Worm (Caenorhabditis elegans) whole organism, L4/young adult: ENCODE measurements around the gene far-2.
A peak's percentile ranks its signal among the peaks of the same experiment; 100 is the strongest.

ENCODE experiments used
- W03F9.2 ChIP-seq: fragments of 150-350 bp; optimal IDR thresholded peaks from 2 replicates; lab custom pipeline; 2014; ENCODE audit warnings: missing biosample characterization, missing genetic modification characterization
- dao-5 ChIP-seq: sonication (generic microtip); optimal IDR thresholded peaks from 2 replicates; lab custom pipeline; 2016; ENCODE audit warnings: missing genotype, missing genetic modification characterization, moderate library complexity, missing compliant biosample characterization
- him-1 ChIP-seq: sonication (generic microtip); optimal IDR thresholded peaks from 2 replicates; lab custom pipeline; 2016; ENCODE audit warnings: missing genotype, missing genetic modification reagents, missing genetic modification characterization, missing compliant biosample characterization

The far-2 gene

DNA sequence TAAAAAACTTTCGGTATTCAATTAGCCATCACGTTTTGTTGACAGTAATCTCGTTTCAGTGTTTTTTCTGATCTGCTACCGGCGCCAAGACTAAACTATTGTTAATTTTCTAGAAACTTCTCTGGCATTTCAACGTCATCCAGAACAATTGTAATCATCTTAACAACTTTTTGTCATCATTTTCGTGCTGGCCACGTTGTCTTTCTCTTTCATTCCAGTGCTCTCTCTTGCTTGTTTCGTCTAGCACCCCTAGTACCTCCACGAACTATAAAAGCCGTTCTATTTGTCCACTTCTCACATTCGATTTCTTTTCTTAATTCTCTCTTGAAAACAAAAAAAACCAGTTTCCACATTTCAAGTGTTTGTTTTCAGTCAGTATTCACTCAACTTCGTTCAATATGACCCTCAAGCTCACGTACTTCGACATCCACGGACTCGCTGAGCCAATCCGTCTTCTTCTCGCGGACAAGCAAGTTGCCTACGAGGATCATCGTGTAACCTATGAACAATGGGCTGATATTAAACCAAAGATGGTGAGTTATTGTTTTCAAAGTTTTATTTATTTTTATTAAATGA is 22.6 kb upstream of the far-2 start, which contains the start of gene gst-1:
gst-1 (plus strand) TSS at position 373 of the 576 bp plus-strand sequence.
- TF ChIP-seq W03F9.2 (tag; lab: Kevin White, UChicago) (peak; percentile 38), him-1 (tag; lab: Kevin White, UChicago) (no peak), dao-5 (tag; lab: Kevin White, UChicago) (no peak)

DNA sequence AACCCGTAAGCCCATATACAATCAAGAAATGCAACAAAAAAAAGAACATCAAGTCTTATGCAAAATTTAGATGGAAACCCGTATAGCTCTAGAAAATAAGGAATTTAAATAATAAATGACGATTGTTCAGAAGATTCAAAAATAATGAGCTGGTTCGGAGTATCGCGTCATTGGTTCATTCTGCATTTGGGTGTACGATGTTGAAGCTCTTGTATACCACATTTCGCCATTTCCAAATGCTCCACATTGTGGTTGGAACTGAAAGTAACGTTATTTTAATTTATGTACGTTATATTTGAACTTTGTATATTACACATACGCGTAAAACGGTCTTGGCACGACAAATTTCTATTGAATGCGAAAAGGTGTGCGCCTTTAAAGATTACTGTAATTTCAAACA is 21.4 kb upstream of the far-2 start:
- TF ChIP-seq dao-5 (tag; lab: Kevin White, UChicago) (no peak), W03F9.2 (tag; lab: Kevin White, UChicago) (no peak), him-1 (tag; lab: Kevin White, UChicago) (no peak)

DNA sequence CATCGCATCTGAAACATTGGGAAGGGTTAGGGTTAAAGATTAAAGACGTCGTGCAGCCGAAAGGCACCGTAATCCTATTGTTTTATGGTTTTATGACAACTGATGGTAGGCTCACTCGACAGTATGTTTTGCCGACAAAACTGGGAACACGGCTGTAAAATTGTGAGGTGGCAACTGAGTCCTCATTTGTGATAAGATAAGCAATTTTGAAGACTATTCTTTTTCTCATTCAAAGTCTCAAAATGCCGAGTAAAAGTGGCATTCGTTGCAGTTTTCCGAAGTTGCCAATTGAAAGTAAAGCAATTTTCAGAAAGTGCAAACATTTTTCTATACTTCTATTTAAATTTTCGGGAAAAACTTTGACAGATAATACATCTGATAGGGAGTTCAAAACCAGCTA is 11.9 kb upstream of the far-2 start:
- TF ChIP-seq W03F9.2 (tag; lab: Kevin White, UChicago), result no peak
- no peak for TF ChIP-seq dao-5 (tag; lab: Kevin White, UChicago)
- TF ChIP-seq him-1 (tag; lab: Kevin White, UChicago), result no peak

DNA sequence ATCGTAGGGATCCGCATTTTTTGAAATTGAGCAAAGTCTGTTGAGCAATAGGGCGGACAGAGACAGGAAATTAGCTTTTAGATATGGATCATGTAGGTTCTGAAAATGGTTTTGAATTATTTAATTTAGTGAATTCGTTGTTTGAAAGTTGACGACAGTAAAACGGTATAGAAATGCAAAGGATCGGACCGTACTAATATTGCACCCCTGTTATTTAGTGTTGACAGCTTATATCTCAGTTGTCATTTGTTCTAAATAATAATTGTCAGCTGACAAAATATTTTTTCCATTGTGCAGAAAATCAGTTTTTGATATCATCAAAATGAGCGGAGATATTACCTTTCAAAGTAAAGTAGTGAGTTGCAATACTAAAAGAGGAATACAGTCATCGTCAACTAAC is 10.3 kb upstream of the far-2 start, which contains the start of gene lin-12:
lin-12 (minus strand) TSS at position 101 of the 400 bp plus-strand sequence.
- TF ChIP-seq him-1 (tag; lab: Kevin White, UChicago) (no peak), W03F9.2 (tag; lab: Kevin White, UChicago) (no peak), dao-5 (tag; lab: Kevin White, UChicago) (no peak)

DNA sequence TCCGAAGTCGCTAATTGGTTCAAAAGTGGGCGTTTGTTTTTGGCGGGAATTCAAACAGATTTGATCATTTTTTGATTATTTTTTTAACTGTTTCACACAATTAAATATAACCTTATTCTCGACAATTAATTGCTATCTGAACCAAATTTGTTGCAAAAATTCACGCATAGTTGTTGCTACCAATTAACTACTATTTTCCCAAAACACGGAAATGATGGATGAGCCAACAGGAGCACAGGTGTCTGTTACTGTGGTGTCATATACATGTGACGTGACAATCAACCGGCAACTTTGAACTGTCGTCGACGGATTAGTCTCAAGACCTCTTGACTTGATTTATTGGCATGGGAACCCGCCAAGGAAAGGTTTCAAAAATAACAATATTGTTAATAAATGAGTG is 8.9 kb upstream of the far-2 start:
- TF ChIP-seq him-1 (tag; lab: Kevin White, UChicago) (no peak), dao-5 (tag; lab: Kevin White, UChicago) (no peak), W03F9.2 (tag; lab: Kevin White, UChicago) (no peak)

DNA sequence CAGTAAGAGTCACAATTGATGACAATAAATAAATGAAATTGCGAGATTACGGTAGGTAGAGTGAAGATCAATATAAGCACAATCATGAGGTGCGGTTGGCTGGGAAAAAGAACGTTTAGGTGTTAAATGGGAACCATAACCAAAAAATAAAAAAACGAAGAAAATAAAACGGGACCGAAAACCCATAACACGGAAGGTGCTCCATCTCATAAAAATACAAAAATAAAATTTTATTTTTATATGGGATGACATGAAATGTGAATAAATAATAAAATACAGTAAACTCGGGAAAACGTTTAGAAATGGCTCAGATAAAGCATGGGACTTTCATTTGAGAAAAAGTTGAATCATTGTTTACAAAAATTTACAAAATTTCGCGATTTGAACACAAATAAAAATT is 6.1 kb upstream of the far-2 start, which contains the start of gene F02A9.7:
F02A9.7 (minus strand) TSS at position 101 of the 400 bp plus-strand sequence.
- TF ChIP-seq him-1 (tag; lab: Kevin White, UChicago) (no peak), dao-5 (tag; lab: Kevin White, UChicago) (no peak), W03F9.2 (tag; lab: Kevin White, UChicago) (no peak)

DNA sequence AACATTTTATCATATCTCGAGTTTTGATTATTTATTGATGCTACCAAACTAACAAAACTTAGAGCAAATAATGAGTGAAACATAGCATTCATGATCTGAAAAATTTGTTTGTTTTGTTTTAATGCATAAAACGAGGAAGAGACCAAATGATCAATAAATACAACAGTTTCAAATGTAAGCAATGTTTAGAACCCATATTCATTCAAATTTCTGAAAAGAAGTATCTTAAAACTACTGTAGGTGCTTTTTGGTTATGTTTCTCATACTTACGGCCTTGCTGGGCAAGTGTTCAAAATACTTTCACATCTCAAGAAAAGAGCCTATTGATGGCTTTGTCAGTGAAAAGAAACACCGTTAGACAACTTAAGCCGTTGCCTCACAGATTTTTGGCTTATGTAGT is 3.9 kb upstream of the far-2 start, which contains the start of gene F02A9.1:
F02A9.1 (minus strand) TSS at position 101 of the 400 bp plus-strand sequence.
- TF ChIP-seq dao-5 (tag; lab: Kevin White, UChicago) (no peak), W03F9.2 (tag; lab: Kevin White, UChicago) (no peak), him-1 (tag; lab: Kevin White, UChicago) (no peak)

DNA sequence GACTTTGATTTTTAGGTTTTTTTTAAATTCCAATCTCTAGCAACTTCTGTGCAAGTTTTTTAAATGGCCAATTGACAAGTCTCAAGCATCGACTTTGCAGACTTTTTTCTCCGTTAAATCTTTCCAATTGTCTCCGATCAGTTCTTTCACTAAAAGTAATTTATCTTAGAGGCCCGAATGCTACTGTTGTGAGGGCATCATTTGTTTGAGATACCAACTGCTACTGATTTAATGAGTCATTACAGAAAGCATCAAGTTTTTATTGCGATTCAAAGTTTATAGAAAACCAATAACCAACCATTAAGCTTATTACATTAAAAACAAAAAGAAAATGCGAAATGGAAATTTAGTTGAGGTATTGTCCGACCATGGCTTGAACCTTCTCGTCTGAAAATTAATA is 1.5 kb upstream of the far-2 start:
- TF ChIP-seq him-1 (tag; lab: Kevin White, UChicago), result no peak
- TF ChIP-seq W03F9.2 (tag; lab: Kevin White, UChicago), result no peak
- no peak for TF ChIP-seq dao-5 (tag; lab: Kevin White, UChicago)

DNA sequence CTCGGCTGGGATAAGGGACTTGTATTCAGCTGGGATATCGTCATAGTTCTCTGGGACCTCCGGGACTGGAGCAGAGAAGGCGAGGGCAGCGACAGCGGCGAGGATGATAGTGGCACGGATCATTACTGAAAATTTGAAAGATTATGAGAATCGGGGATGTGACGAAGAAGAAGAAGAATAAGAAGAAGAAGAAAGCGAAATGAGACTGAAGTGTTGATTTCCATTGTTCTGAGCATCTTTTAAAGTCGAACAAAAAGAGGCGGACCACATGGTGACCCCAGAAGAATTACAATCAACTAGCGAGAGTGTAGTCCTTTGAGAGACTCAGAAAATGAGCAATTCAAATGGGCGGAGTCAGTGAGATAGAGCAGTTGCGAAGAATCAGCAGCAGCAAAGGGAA is 573 bp upstream of the far-2 start, which contains the start of gene far-1:
far-1 (minus strand) TSS at position 125 of the 400 bp plus-strand sequence.
- no peak for TF ChIP-seq him-1 (tag; lab: Kevin White, UChicago)

DNA sequence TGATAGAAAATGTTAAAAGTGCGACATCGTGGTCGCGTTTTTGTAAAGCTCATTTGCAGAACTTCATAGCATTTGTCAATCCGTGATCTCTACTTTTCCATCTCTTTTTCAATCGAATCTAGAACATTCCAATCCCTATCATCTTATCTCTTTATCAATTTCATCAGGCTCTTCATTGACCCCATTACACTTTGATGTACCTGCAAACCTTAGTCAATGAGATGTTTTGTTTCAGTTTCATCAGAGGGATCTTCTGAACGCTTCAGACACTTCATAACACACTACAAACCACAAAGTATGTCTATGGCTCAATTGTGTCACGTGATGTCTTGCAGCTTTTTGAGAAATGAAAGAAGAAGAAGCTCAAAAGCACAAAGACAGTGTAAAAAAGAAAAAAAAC is 1.5 kb downstream of the far-2 start:
- TF ChIP-seq him-1 (tag; lab: Kevin White, UChicago), result no peak
- no peak for TF ChIP-seq W03F9.2 (tag; lab: Kevin White, UChicago)
- TF ChIP-seq dao-5 (tag; lab: Kevin White, UChicago), result no peak

DNA sequence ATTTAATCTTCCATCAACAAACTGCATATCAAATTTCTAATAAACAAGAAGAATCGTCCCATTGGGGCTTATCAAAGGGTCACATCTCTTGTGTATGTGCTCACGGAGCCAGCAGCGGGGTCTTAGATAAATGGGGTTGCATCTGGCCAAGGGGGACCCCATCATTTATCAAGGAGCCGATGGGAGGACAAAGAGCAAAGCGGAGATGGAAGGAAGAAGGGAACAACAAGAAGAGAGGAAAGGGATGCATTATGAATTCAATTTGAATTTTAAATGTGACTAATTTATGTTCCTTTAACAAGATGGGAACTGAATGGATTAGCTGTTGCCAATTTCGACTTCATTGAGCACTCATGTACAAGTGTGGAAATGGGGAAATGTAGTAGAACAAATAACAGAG is 2.7 kb downstream of the far-2 start:
- no peak for TF ChIP-seq dao-5 (tag; lab: Kevin White, UChicago)
- TF ChIP-seq him-1 (tag; lab: Kevin White, UChicago), result peak; percentile 17

DNA sequence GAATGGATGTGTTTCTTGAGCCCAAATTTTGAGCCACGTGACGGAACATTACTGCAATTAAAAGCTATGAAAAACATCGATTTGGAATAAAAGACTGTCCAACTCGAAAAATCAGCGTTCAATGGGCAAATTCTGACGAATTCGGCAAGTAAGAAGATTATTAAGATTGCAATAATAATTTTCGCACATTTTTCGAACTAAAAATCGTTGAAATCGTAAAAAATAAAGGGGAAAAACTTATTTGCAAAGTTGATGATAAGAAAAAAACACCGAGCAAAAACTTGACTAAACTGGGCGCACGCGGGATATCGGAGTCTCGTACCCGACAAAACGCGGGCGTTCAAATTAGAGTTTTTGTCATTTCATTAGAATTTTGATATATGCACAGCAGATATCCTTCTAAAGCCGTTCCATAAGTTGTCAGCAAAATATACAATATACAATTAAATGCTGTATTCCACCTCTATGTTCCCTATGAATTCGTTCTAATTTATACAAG is 7.7 kb downstream of the far-2 start, which contains the start of the genes mccc-2 and mrpl-44:
mccc-2 (minus strand) TSS at position 51 of the 499 bp plus-strand sequence.
mrpl-44 (minus strand) TSS at position 51 of the 499 bp plus-strand sequence.
- TF ChIP-seq him-1 (tag; lab: Kevin White, UChicago) (no peak), W03F9.2 (tag; lab: Kevin White, UChicago) (no peak), dao-5 (tag; lab: Kevin White, UChicago) (no peak)

DNA sequence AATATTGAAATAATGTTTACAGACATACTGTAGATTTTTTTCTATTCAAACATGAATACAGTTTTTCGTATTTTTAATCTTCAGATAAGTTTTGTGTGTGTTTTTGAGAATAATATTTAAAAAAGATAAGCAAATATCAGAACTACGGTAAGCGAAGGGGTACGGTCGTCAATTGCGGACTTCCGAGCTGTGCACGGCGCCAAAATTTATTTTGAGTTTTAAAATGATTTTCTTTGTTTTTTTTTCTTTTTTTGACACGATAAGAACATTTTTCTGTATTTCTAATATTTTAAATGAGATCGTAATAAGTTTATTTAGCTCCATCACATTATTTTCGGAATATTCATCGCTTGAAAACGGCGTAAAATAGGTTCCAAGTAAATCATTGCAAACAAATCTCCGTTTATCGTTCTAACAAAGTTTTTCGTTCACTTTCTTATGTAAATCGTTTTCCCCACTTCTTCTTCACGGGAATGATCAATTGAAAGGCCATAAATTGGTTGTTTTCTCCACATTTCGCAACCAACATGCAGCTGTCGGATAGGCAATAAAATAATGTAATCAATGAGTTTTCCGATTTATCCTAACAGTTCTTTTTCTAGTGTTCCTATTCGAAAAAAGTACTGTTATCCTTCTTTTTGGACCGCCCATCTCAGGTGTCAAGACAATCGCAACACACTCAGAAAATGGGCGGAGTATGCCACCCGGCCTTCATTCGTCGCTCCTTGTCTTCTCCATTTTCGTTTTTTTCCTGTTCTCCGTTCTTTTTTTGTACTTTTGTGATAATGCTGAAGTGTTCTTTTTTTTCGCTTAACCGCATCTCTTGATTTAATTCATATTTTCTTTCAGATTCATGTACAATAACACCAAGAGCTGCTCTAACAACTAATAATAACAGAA is 10.0 kb downstream of the far-2 start, which contains the start of gene glp-1:
glp-1 (plus strand) TSS at position 850 of the 900 bp plus-strand sequence.
- TF ChIP-seq W03F9.2 (tag; lab: Kevin White, UChicago) (no peak), him-1 (tag; lab: Kevin White, UChicago) (no peak), dao-5 (tag; lab: Kevin White, UChicago) (no peak)
